Worm (Caenorhabditis elegans) whole organism, late embryonic: ENCODE results near the gene F28C6.9.

Experiments used
- C08G9.2 ChIP-seq: sonication (generic microtip); optimal IDR thresholded peaks from 2 replicates; lab custom pipeline; 2016; ENCODE audit warnings: mild to moderate bottlenecking, missing genetic modification characterization, moderate library complexity, missing compliant biosample characterization
- C38D4.7 ChIP-seq: fragments of 200-800 bp; sonication (Bioruptor generic); optimal IDR thresholded peaks from 2 replicates; lab custom pipeline; 2018; ENCODE audit warnings: mild to moderate bottlenecking, missing genetic modification characterization, moderate library complexity, missing compliant biosample characterization
- K02D7.2 ChIP-seq: sonication (generic microtip); optimal IDR thresholded peaks from 2 replicates; lab custom pipeline; 2017; ENCODE audit warnings: mild to moderate bottlenecking, missing genetic modification characterization, missing compliant biosample characterization
- K09A11.1 ChIP-seq: sonication (generic microtip); optimal IDR thresholded peaks from 2 replicates; lab custom pipeline; 2017; ENCODE audit warnings: antibody characterized with exemption, mild to moderate bottlenecking, missing genetic modification characterization, missing compliant biosample characterization; ENCODE audit not compliant: insufficient read depth
- T23F11.4 ChIP-seq: fragments of 200-800 bp; sonication (Bioruptor generic); optimal IDR thresholded peaks from 2 replicates; lab custom pipeline; 2018; ENCODE audit warnings: mild to moderate bottlenecking, missing genetic modification characterization, missing compliant biosample characterization
- ahr-1 ChIP-seq: sonication (generic microtip); optimal IDR thresholded peaks from 2 replicates; lab custom pipeline; 2016; ENCODE audit warnings: missing genetic modification characterization, missing compliant biosample characterization
- ama-1 ChIP-seq: fragments of 150-350 bp; optimal IDR thresholded peaks from 2 replicates; lab custom pipeline; 2014
- ceh-31 ChIP-seq: sonication (generic microtip); optimal IDR thresholded peaks from 2 replicates; lab custom pipeline; 2016; ENCODE audit warnings: missing genetic modification characterization, missing compliant biosample characterization
- ceh-34 ChIP-seq: sonication (generic microtip); optimal IDR thresholded peaks from 2 replicates; lab custom pipeline; 2016; ENCODE audit warnings: mild to moderate bottlenecking, missing genetic modification characterization, missing compliant biosample characterization
- ceh-6 ChIP-seq: fragments of 200-800 bp; sonication (Bioruptor generic); optimal IDR thresholded peaks from 2 replicates; lab custom pipeline; 2018; ENCODE audit warnings: mild to moderate bottlenecking, missing genetic modification characterization, missing compliant biosample characterization
- che-1 ChIP-seq: sonication (generic microtip); optimal IDR thresholded peaks from 2 replicates; lab custom pipeline; 2016; ENCODE audit warnings: mild to moderate bottlenecking, missing genetic modification characterization, missing compliant biosample characterization
- dmd-4 ChIP-seq: sonication (generic microtip); optimal IDR thresholded peaks from 2 replicates; lab custom pipeline; 2016; ENCODE audit warnings: borderline replicate concordance, missing genetic modification characterization, missing compliant biosample characterization
- elt-4 ChIP-seq: sonication (generic microtip); optimal IDR thresholded peaks from 2 replicates; lab custom pipeline; 2016; ENCODE audit warnings: missing genetic modification characterization, missing compliant biosample characterization
- ets-4 ChIP-seq: sonication (generic microtip); optimal IDR thresholded peaks from 2 replicates; lab custom pipeline; 2016; ENCODE audit warnings: missing genetic modification characterization, missing compliant biosample characterization
- eyg-1 ChIP-seq: sonication (generic microtip); optimal IDR thresholded peaks from 2 replicates; lab custom pipeline; 2016; ENCODE audit warnings: missing genotype, missing genetic modification characterization, missing compliant biosample characterization
- fax-1 ChIP-seq: sonication (generic microtip); optimal IDR thresholded peaks from 2 replicates; lab custom pipeline; 2016; ENCODE audit warnings: missing genotype, missing genetic modification characterization, missing compliant biosample characterization
- fkh-10 ChIP-seq: fragments of 150-350 bp; optimal IDR thresholded peaks from 2 replicates; lab custom pipeline; 2014; ENCODE audit warnings: missing biosample characterization, missing genetic modification reagents, missing genetic modification characterization
- gmeb-2 ChIP-seq: sonication (generic microtip); optimal IDR thresholded peaks from 2 replicates; lab custom pipeline; 2016; ENCODE audit warnings: missing genetic modification characterization, inconsistent platforms, missing compliant biosample characterization
- hlh-13 ChIP-seq: fragments of 200-800 bp; sonication (Bioruptor generic); optimal IDR thresholded peaks from 2 replicates; lab custom pipeline; 2018; ENCODE audit warnings: mild to moderate bottlenecking, missing genetic modification characterization, missing compliant biosample characterization
- hlh-15 ChIP-seq: sonication (generic microtip); optimal IDR thresholded peaks from 2 replicates; lab custom pipeline; 2016; ENCODE audit warnings: missing genetic modification characterization, missing compliant biosample characterization
- hlh-30 ChIP-seq: sonication (generic microtip); optimal IDR thresholded peaks from 2 replicates; lab custom pipeline; 2017; ENCODE audit warnings: antibody characterized with exemption, missing genetic modification characterization, missing compliant biosample characterization; ENCODE audit not compliant: insufficient read depth
- hlh-8 ChIP-seq: sonication (generic microtip); optimal IDR thresholded peaks from 2 replicates; lab custom pipeline; 2016; ENCODE audit warnings: missing genotype, missing genetic modification characterization, missing compliant biosample characterization
- lin-11 ChIP-seq: fragments of 200-800 bp; sonication (Bioruptor generic); optimal IDR thresholded peaks from 2 replicates; lab custom pipeline; 2018; ENCODE audit warnings: mild to moderate bottlenecking, missing genetic modification characterization, missing compliant biosample characterization
- madf-2 ChIP-seq: sonication (generic microtip); optimal IDR thresholded peaks from 2 replicates; lab custom pipeline; 2017; ENCODE audit warnings: missing genetic modification characterization, missing compliant biosample characterization
- mec-3 ChIP-seq: sonication (generic microtip); optimal IDR thresholded peaks from 2 replicates; lab custom pipeline; 2016; ENCODE audit warnings: borderline replicate concordance, missing genetic modification characterization, missing compliant biosample characterization
- nfya-1 ChIP-seq: sonication (generic microtip); optimal IDR thresholded peaks from 2 replicates; lab custom pipeline; 2017; ENCODE audit warnings: missing genetic modification characterization, mild to moderate bottlenecking, missing compliant biosample characterization, antibody characterized with exemption, moderate library complexity
- nhr-11 ChIP-seq: fragments of 150-350 bp; optimal IDR thresholded peaks from 2 replicates; lab custom pipeline; 2014; ENCODE audit warnings: missing biosample characterization, missing genetic modification characterization
- nhr-232 ChIP-seq: sonication (generic microtip); optimal IDR thresholded peaks from 2 replicates; lab custom pipeline; 2016; ENCODE audit warnings: missing genetic modification characterization, missing compliant biosample characterization
- pag-3 ChIP-seq: sonication (generic microtip); optimal IDR thresholded peaks from 2 replicates; lab custom pipeline; 2016; ENCODE audit warnings: missing compliant biosample characterization, missing genetic modification characterization, borderline replicate concordance
- pros-1 ChIP-seq: fragments of 150-350 bp; optimal IDR thresholded peaks from 2 replicates; lab custom pipeline; 2014; ENCODE audit warnings: missing biosample characterization, missing genetic modification reagents, missing genetic modification characterization
- sdc-2 ChIP-seq: sonication (generic microtip); optimal IDR thresholded peaks from 2 replicates; lab custom pipeline; 2016; ENCODE audit warnings: missing genotype, missing genetic modification characterization, missing compliant biosample characterization
- sox-2 ChIP-seq: fragments of 200-800 bp; sonication (Bioruptor generic); IDR thresholded peaks from 2 replicates; pipeline ENCODE4 v1.3.6; 2022; ENCODE audit warnings: missing genetic modification reagents, missing genetic modification characterization, missing compliant biosample characterization
- sox-4 ChIP-seq: sonication (generic microtip); optimal IDR thresholded peaks from 2 replicates; lab custom pipeline; 2017; ENCODE audit warnings: mild to moderate bottlenecking, missing genetic modification characterization, inconsistent platforms, missing compliant biosample characterization
- tbx-2 ChIP-seq: sonication (generic microtip); optimal IDR thresholded peaks from 2 replicates; lab custom pipeline; 2016; ENCODE audit warnings: missing genetic modification characterization, missing compliant biosample characterization
- ttx-3 ChIP-seq: sonication (generic microtip); optimal IDR thresholded peaks from 2 replicates; lab custom pipeline; 2016; ENCODE audit warnings: missing genetic modification reagents, missing genetic modification characterization, missing compliant biosample characterization
- unc-3 ChIP-seq, 2 experiments: fragments of 200-800 bp in 1 of 2; sonication (Bioruptor generic) in 1 of 2; sonication (generic microtip) in 1 of 2; conservative IDR thresholded peaks in 1 of 2; optimal IDR thresholded peaks in 1 of 2; 2 replicates each; pipeline versions ENCODE4 v1.3.6 to Lab custom; 2016 to 2022; ENCODE audit warnings: missing compliant biosample characterization in 2 of 2, missing genetic modification characterization in 2 of 2, missing genetic modification reagents in 1 of 2
- unc-86 ChIP-seq: sonication (generic microtip); optimal IDR thresholded peaks from 2 replicates; lab custom pipeline; 2016; ENCODE audit warnings: missing genetic modification characterization, missing compliant biosample characterization
- zip-5 ChIP-seq: sonication (generic microtip); optimal IDR thresholded peaks from 2 replicates; lab custom pipeline; 2016; ENCODE audit warnings: missing genetic modification characterization, missing compliant biosample characterization
- ztf-16 ChIP-seq: sonication (generic microtip); optimal IDR thresholded peaks from 2 replicates; lab custom pipeline; 2017; ENCODE audit warnings: missing genetic modification characterization, missing compliant biosample characterization

F28C6.9 gene

DNA sequence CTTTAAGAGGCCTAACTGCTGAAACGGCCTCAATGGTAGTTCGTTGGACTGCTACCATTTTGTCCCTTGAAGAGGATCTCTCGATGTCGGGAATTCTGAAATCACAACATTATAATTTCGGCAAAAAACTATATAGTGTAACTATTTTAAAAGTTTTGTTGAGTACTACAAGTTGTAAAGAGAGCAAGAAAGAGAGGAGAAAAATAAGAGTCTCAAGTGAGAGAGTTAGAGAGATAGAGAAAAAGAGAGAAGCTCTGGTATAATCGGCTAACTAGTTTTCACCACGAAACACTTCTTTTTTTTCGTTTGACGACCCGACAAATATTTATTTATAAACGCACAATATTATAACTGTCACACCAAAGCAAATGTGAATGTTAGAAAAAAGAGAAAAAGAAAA, 27.6 kb upstream of the F28C6.9 start, which contains the start of gene vab-9:
Gene vab-9 (minus strand): TSS at position 101 of the 400 bp plus-strand sequence.
- TF ChIP-seq hlh-13 (GFP tag; lab: Kevin White, UChicago) (no peak), unc-3 (GFP tag; conservative IDR thresholded peaks at IDR 0.05; lab: Robert Waterston, UW) (no peak), unc-3 (tag; optimal IDR thresholded peaks at IDR 0.05; lab: Kevin White, UChicago) (no peak), gmeb-2 (no peak), pros-1 (no peak), ceh-34 (tag; lab: Kevin White, UChicago) (no peak), zip-5 (tag; lab: Kevin White, UChicago) (no peak), mec-3 (no peak), hlh-8 (tag; lab: Kevin White, UChicago) (no peak), ets-4 (tag; lab: Kevin White, UChicago) (no peak), ceh-6 (GFP tag; lab: Kevin White, UChicago) (no peak), hlh-15 (tag; lab: Kevin White, UChicago) (no peak), madf-2 (tag; lab: Kevin White, UChicago) (no peak), C08G9.2 (tag; lab: Kevin White, UChicago) (no peak), sox-2 (no peak), ztf-16 (no peak)

DNA sequence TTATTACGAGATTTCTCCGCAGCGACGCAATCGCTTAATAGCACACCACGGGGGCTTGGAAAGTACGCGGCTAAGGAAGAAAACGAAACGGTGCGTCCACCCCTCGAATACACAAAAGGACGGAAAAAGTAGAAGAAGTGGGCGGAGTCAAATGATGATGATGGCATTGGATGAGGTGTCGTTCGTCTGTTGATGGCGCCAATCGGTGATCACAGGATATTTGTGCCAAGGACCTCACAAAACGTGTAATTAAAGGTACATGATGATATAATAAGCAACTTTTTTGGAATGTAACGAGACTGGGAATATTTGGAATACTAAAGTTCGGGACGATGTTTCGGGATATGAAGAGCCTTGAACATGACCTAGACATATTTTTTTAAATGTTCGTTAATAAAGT, 24.4 kb upstream of the F28C6.9 start, which contains the start of gene cutl-12:
Gene cutl-12 (minus strand): TSS at position 101 of the 400 bp plus-strand sequence.
- no peak for TF ChIP-seq C08G9.2 (tag; lab: Kevin White, UChicago)
- no peak for TF ChIP-seq ceh-31 (tag; lab: Kevin White, UChicago)
- no peak for TF ChIP-seq eyg-1
- TF ChIP-seq pag-3 (tag; lab: Kevin White, UChicago) = no peak
- TF ChIP-seq mec-3 = no peak
- no peak for TF ChIP-seq elt-4
- no peak for TF ChIP-seq nfya-1 (tag; lab: Kevin White, UChicago)

ce11 chrII:8631766-8632165, 21.8 kb upstream of the F28C6.9 start:
- TF ChIP-seq fax-1 (no peak), ama-1 (lab: Kevin White, UChicago) (no peak), K02D7.2 (tag; lab: Kevin White, UChicago) (no peak), sdc-2 (tag; lab: Kevin White, UChicago) (no peak), pag-3 (tag; lab: Kevin White, UChicago) (no peak)

DNA sequence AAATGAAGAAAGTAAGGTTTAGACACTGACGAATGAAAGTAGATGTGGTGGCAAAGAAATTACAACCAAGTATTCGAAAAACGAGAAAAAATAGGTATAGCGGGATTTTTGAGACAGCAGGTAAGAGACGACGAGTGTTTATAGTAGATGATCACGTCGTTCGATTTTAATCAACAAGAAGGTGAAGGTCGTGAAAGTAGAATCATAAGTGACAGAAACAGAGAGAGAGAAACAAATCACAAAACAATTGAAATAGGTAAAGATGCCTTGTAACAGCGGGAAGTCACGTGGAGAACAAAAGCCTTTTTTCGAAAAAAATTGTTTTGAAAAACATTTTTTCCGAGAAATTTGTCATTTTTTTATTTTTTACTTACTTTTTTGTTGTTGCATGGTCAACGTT, 20.1 kb upstream of the F28C6.9 start, which contains the start of gene T22C8.6:
Gene T22C8.6 (minus strand): TSS at position 194 of the 400 bp plus-strand sequence.
- no peak for TF ChIP-seq lin-11 (tag; lab: Kevin White, UChicago)
- no peak for TF ChIP-seq ttx-3 (tag; lab: Kevin White, UChicago)
- TF ChIP-seq eyg-1 = no peak
- TF ChIP-seq pag-3 (tag; lab: Kevin White, UChicago) = no peak
- no peak for TF ChIP-seq nhr-11 (tag; lab: Kevin White, UChicago)

DNA sequence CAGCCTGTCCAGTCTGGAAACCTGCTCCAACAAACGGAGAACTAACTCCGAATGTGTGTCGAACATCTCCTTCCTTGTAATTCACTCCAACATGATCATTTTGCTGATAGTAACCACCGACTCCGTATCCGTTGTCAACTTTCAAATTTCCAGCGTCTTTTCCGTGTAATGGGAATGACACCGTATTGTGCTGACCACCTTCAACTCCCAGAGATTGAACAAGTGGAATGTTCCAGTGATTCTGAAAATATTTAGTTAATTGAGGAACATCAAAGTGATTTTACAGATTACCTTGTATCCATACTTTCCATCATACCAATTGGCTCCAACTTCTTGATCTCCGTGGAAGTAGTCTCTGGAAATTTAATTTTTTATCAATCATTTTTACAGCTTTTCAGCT, 17.9 kb upstream of the F28C6.9 start:
- TF ChIP-seq C38D4.7 (GFP tag; lab: Kevin White, UChicago) = no peak
- no peak for TF ChIP-seq elt-4
- TF ChIP-seq pros-1 = no peak
- no peak for TF ChIP-seq T23F11.4 (GFP tag; lab: Kevin White, UChicago)
- no peak for TF ChIP-seq ceh-6 (GFP tag; lab: Kevin White, UChicago)
- TF ChIP-seq ahr-1 (tag; lab: Kevin White, UChicago) = no peak
- TF ChIP-seq fkh-10 (GFP tag; lab: Kevin White, UChicago) = no peak
- no peak for TF ChIP-seq tbx-2 (tag; lab: Kevin White, UChicago)
- TF ChIP-seq sox-4 (tag; lab: Kevin White, UChicago) = no peak
- TF ChIP-seq dmd-4 (tag; lab: Kevin White, UChicago) = no peak
- TF ChIP-seq K09A11.1 (tag; lab: Kevin White, UChicago) = no peak
- no peak for TF ChIP-seq che-1 (tag; lab: Kevin White, UChicago)
- TF ChIP-seq nhr-232 (tag; lab: Kevin White, UChicago) = no peak
- no peak for TF ChIP-seq unc-86 (tag; lab: Kevin White, UChicago)
- TF ChIP-seq hlh-30 (tag; lab: Kevin White, UChicago) = no peak
